Worm (Caenorhabditis elegans) whole organism, L2 larva: ENCODE measurements around the gene C25E10.16.

Experiments
- C34F6.9 ChIP-seq: fragments of 150-350 bp; optimal IDR thresholded peaks from 2 replicates; lab custom pipeline; 2014; ENCODE audit warnings: missing biosample characterization, missing genetic modification characterization
- F13H6.1 ChIP-seq: sonication (generic microtip); optimal IDR thresholded peaks from 2 replicates; lab custom pipeline; 2016; ENCODE audit warnings: missing genetic modification characterization, missing compliant biosample characterization
- ceh-16 ChIP-seq: fragments of 150-350 bp; optimal IDR thresholded peaks from 2 replicates; lab custom pipeline; 2014; ENCODE audit warnings: missing biosample characterization, missing genetic modification characterization
- egl-27 ChIP-seq: sonication (generic microtip); optimal IDR thresholded peaks from 3 replicates; lab custom pipeline; 2017; ENCODE audit warnings: missing biosample characterization, missing genetic modification reagents, missing genetic modification characterization
- elt-3 ChIP-seq: sonication (generic microtip); optimal IDR thresholded peaks from 2 replicates; lab custom pipeline; 2017; ENCODE audit warnings: missing biosample characterization, missing genetic modification characterization
- fos-1 ChIP-seq: fragments of 150-350 bp; optimal IDR thresholded peaks from 2 replicates; lab custom pipeline; 2014; ENCODE audit warnings: missing biosample characterization, missing genetic modification characterization
- lsy-2 ChIP-seq, 2 experiments: fragments of 150-350 bp in 1 of 2; sonication (generic microtip) in 1 of 2; optimal IDR thresholded peaks; 2 replicates each; lab custom pipeline; 2014 to 2017; ENCODE audit warnings: missing biosample characterization in 2 of 2, missing genetic modification characterization in 2 of 2
- mdl-1 ChIP-seq, 2 experiments: fragments of 150-350 bp in 1 of 2; sonication (generic microtip) in 1 of 2; optimal IDR thresholded peaks; 2 replicates each; lab custom pipeline; 2017; ENCODE audit warnings: missing biosample characterization in 2 of 2, missing genetic modification characterization in 2 of 2
- nhr-10 ChIP-seq: sonication (generic microtip); optimal IDR thresholded peaks from 2 replicates; lab custom pipeline; 2017; ENCODE audit warnings: missing biosample characterization, missing genetic modification characterization
- nhr-21 ChIP-seq: fragments of 150-350 bp; optimal IDR thresholded peaks from 2 replicates; lab custom pipeline; 2014; ENCODE audit warnings: missing biosample characterization, missing genetic modification characterization
- nhr-237 ChIP-seq: fragments of 150-350 bp; optimal IDR thresholded peaks from 2 replicates; lab custom pipeline; 2014; ENCODE audit warnings: missing biosample characterization, missing genetic modification characterization
- nhr-25 ChIP-seq: fragments of 150-350 bp; sonication (generic microtip); optimal IDR thresholded peaks from 3 replicates; lab custom pipeline; 2014; ENCODE audit warnings: missing biosample characterization, missing genetic modification characterization
- nhr-6 ChIP-seq: fragments of 150-350 bp; optimal IDR thresholded peaks from 2 replicates; lab custom pipeline; 2014; ENCODE audit warnings: missing biosample characterization, missing genetic modification characterization
- nhr-77 ChIP-seq: fragments of 150-350 bp; optimal IDR thresholded peaks from 2 replicates; lab custom pipeline; 2014; ENCODE audit warnings: missing biosample characterization, missing genetic modification characterization
- peb-1 ChIP-seq: fragments of 150-350 bp; optimal IDR thresholded peaks from 2 replicates; lab custom pipeline; 2014; ENCODE audit warnings: missing biosample characterization, missing genetic modification characterization
- sma-3 ChIP-seq: sonication (generic microtip); optimal IDR thresholded peaks from 2 replicates; lab custom pipeline; 2016; ENCODE audit warnings: missing genetic modification reagents, missing genetic modification characterization, missing compliant biosample characterization
- sma-9 ChIP-seq, 2 experiments: fragments of 150-350 bp in 1 of 2; sonication (generic microtip) in 1 of 2; optimal IDR thresholded peaks; 2 replicates each; lab custom pipeline; 2014 to 2016; ENCODE audit warnings: missing genetic modification characterization in 2 of 2, mild to moderate bottlenecking in 1 of 2, missing biosample characterization in 1 of 2, missing compliant biosample characterization in 1 of 2, missing genetic modification reagents in 1 of 2, moderate library complexity in 1 of 2
- unc-39 ChIP-seq: fragments of 150-350 bp; optimal IDR thresholded peaks from 2 replicates; lab custom pipeline; 2014; ENCODE audit warnings: missing biosample characterization, missing genetic modification characterization
- unc-55 ChIP-seq: fragments of 150-350 bp; sonication (generic microtip); optimal IDR thresholded peaks from 3 replicates; lab custom pipeline; 2014; ENCODE audit warnings: missing biosample characterization, missing genetic modification reagents, missing genetic modification characterization
- unc-62 ChIP-seq: fragments of 150-350 bp; optimal IDR thresholded peaks from 2 replicates; lab custom pipeline; 2014; ENCODE audit warnings: missing biosample characterization, missing genetic modification reagents, missing genetic modification characterization
- zag-1 ChIP-seq: fragments of 150-350 bp; optimal IDR thresholded peaks from 2 replicates; lab custom pipeline; 2014; ENCODE audit warnings: missing biosample characterization, missing genetic modification characterization
- ztf-1 ChIP-seq: fragments of 200-800 bp; sonication (Bioruptor generic); conservative IDR thresholded peaks from 2 replicates; pipeline ENCODE4 v1.3.6; 2022; ENCODE audit warnings: missing genetic modification characterization, missing compliant biosample characterization
- ztf-11 ChIP-seq: sonication (generic microtip); optimal IDR thresholded peaks from 2 replicates; lab custom pipeline; 2017; ENCODE audit warnings: missing biosample characterization, missing genetic modification characterization
- ztf-4 ChIP-seq: fragments of 150-350 bp; optimal IDR thresholded peaks from 2 replicates; lab custom pipeline; 2014; ENCODE audit warnings: missing biosample characterization, missing genetic modification characterization

C25E10.16 gene

ce11 chrV:9013765-9014164 lies 45.6 kb downstream of the C25E10.16 start, which contains the start of gene srh-201:
Gene srh-201, minus strand, starts transcription at chrV:9013865.
- TF ChIP-seq ztf-11 (no peak), unc-62 (GFP tag; lab: Kevin White, UChicago) (no peak), mdl-1 (tag; optimal IDR thresholded peaks at IDR 0.05; lab: Kevin White, UChicago) (no peak), nhr-77 (tag; lab: Kevin White, UChicago) (no peak), egl-27 (no peak), peb-1 (no peak), C34F6.9 (tag; lab: Kevin White, UChicago) (no peak), nhr-6 (tag; lab: Kevin White, UChicago) (no peak), nhr-21 (tag; lab: Kevin White, UChicago) (no peak), ztf-1 (no peak), F13H6.1 (tag; lab: Kevin White, UChicago) (no peak), fos-1 (no peak), ztf-4 (tag; lab: Kevin White, UChicago) (no peak), unc-39 (tag; lab: Kevin White, UChicago) (no peak), nhr-237 (tag; lab: Kevin White, UChicago) (no peak), unc-55 (no peak)

DNA sequence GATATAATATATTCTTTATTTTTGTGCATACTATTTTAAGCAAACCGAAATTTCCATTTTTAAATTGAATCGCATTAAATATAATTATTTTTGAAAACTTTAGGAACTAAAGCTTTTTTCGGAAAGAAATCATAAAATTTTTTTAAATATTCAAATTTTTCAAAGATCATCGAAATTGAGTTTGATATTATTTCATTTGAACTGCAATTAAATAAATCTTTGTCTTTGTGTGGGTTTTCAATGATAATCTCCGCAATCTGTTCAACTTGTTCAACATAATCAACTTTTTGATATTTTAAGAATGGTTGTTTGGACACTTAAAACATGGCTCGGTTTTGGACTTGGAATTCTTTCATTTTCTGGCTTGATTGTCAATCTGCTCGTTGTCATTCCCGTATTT lies 50.2 kb downstream of the C25E10.16 start, which contains the start of gene srx-2:
TSS of gene srx-2 (plus strand) at position 301 of the 400 bp plus-strand sequence.
- TF ChIP-seq sma-3 (GFP tag; lab: Kevin White, UChicago) = no peak
- TF ChIP-seq lsy-2 (tag; optimal IDR thresholded peaks at IDR 0.05; lab: Kevin White, UChicago) = no peak
- no peak for TF ChIP-seq ceh-16
- TF ChIP-seq nhr-10 (tag; lab: Kevin White, UChicago) = no peak
- no peak for TF ChIP-seq nhr-25 (tag; lab: Kevin White, UChicago)
- no peak for TF ChIP-seq mdl-1 (tag; optimal IDR thresholded peaks at IDR 0.05; lab: Kevin White, UChicago)
- TF ChIP-seq peb-1 = no peak
- no peak for TF ChIP-seq sma-9 (GFP tag; optimal IDR thresholded peaks at IDR 0.05; lab: Kevin White, UChicago)
- TF ChIP-seq sma-9 (tag; optimal IDR thresholded peaks at IDR 0.05; lab: Kevin White, UChicago) = no peak
- no peak for TF ChIP-seq unc-62 (GFP tag; lab: Kevin White, UChicago)
- TF ChIP-seq elt-3 (tag; lab: Kevin White, UChicago) = no peak
- no peak for TF ChIP-seq zag-1 (tag; lab: Kevin White, UChicago)
